Worm (Caenorhabditis elegans): ENCODE results near the gene imb-2.

The imb-2 gene

DNA sequence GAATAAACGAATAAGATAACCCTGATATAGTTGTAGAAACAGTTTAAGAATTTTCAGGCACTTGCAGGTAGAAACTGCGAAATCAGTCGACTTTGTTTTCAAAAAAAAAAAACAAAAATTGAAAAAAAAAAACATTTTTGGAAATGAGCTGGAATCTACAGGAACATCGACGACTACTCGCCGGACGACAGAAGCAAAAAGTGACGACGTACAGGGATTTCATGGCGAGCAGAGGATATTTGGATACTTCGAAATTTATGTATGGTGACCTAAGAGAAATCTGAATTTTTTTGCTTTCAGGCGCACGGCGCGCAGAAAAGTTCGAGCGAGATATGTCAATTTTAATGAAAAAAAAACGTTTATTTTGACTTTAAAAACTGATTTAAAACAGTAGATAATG lies 35.6 kb downstream of the imb-2 start:
- TF ChIP-seq blmp-1 (tag; optimal IDR thresholded peaks at IDR 0.05), result no peak
- TF ChIP-seq lin-32 (GFP tag; optimal IDR thresholded peaks at IDR 0.05), result no peak
- TF ChIP-seq bed-3 (GFP tag; optimal IDR thresholded peaks at IDR 0.05), result no peak
- TF ChIP-seq sptf-1 (tag; optimal IDR thresholded peaks at IDR 0.05), result no peak
- no peak for TF ChIP-seq unc-62 (GFP tag; optimal IDR thresholded peaks at IDR 0.05)
- TF ChIP-seq snpc-4 (tag; optimal IDR thresholded peaks at IDR 0.05), result no peak
- TF ChIP-seq flh-1 (GFP tag; optimal IDR thresholded peaks at IDR 0.05), result no peak
- TF ChIP-seq mls-2 (tag; optimal IDR thresholded peaks at IDR 0.05), result no peak

DNA sequence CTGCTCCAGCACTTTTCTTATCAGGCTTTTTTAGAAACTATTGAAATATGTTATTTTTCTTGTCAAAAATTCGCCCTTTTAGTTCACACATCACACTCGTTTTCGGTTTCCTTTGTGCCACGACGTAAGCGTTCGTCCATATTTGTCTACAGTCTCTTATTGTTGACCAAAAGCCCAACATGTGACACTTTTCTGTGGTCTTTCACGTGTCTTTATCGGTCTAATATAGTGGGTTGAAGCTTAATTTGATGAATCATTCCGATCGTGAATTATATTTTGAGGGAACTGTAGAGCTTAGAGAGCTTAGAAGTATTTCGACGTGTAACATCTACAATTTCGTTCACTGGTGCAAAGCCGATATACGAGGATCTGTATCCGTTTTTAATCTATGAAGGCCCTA lies 38.8 kb downstream of the imb-2 start:
- TF ChIP-seq hlh-1 (tag; optimal IDR thresholded peaks at IDR 0.05), result peak; percentile 18
- no peak for TF ChIP-seq cnd-1 (tag; optimal IDR thresholded peaks at IDR 0.05)
- TF ChIP-seq pha-4 (tag; optimal IDR thresholded peaks at IDR 0.05), result peak; percentile 31

DNA sequence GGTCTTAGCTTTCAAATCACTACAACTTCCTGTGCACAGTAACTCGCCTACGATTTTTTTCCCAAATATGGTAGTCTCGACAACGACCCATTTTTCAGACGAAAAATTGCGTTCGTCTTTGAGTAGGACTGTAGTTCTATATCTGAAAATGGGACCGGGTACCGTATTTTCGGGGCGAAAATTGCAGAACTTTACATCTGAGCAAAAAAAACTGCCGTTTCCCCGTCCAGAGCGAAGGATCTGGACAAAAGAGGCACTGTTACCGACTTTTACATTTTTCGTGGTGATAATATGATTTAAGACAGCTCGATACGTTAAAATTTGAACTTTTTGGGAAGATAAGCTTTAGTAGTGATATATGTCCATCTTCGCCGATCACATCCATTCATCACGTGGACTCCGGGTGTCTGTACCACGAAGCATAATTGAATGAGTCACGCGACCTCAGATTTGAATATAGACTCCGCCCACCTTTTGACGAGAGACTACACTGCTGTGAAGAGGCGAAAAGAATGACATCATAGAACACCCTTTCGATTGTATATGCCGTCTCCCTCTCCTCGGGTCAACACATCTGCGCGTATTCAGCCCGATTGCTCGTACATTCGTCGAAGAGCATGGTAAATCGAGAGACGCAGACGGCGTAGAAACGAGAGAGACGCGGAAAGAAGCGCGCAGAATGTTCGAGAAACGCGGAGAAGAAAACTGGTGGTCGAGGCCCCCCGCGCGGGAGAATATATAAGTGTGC lies 39.4 kb downstream of the imb-2 start:
- TF ChIP-seq snpc-4 (tag; optimal IDR thresholded peaks at IDR 0.05), result no peak
- TF ChIP-seq nhr-2 (tag; optimal IDR thresholded peaks at IDR 0.05), result peak; percentile 36
- TF ChIP-seq pha-4 (tag; optimal IDR thresholded peaks at IDR 0.05), result peak; percentile 94
- no peak for TF ChIP-seq elt-1 (tag; optimal IDR thresholded peaks at IDR 0.05; ENCODE audit: borderline replicate concordance, insufficient read depth)
- TF ChIP-seq elt-3 (tag; optimal IDR thresholded peaks at IDR 0.05), result peak; percentile 85
- TF ChIP-seq nhr-28 (tag; optimal IDR thresholded peaks at IDR 0.05), result no peak
- peak; percentile 87 for TF ChIP-seq ham-2 (GFP tag; optimal IDR thresholded peaks at IDR 0.05)
- peak; percentile 71 for TF ChIP-seq cnd-1 (tag; optimal IDR thresholded peaks at IDR 0.05)
- peak; percentile 87 for TF ChIP-seq ztf-11 (tag; optimal IDR thresholded peaks at IDR 0.05)
- peak; percentile 38 for TF ChIP-seq M03D4.4 (tag; optimal IDR thresholded peaks at IDR 0.05)
- TF ChIP-seq mls-2 (tag; optimal IDR thresholded peaks at IDR 0.05), result peak; percentile 90
- peak; percentile 92 for TF ChIP-seq lin-13 (tag; optimal IDR thresholded peaks at IDR 0.05)
- peak; percentile 49 for TF ChIP-seq mep-1 (tag; optimal IDR thresholded peaks at IDR 0.05)
- peak; percentile 52 for TF ChIP-seq unc-120 (tag; optimal IDR thresholded peaks at IDR 0.05; ENCODE audit: poor library complexity, severe bottlenecking)
- peak; percentile 27 for TF ChIP-seq hlh-1 (tag; optimal IDR thresholded peaks at IDR 0.05)
- peak; percentile 63 for TF ChIP-seq blmp-1 (tag; optimal IDR thresholded peaks at IDR 0.05)
- TF ChIP-seq unc-39 (tag; optimal IDR thresholded peaks at IDR 0.05), result peak; percentile 65
- TF ChIP-seq lin-32 (GFP tag; optimal IDR thresholded peaks at IDR 0.05), result peak; percentile 34
- no peak for TF ChIP-seq flh-1 (GFP tag; optimal IDR thresholded peaks at IDR 0.05)
- no peak for TF ChIP-seq tbx-8 (GFP tag; optimal IDR thresholded peaks at IDR 0.05)
- peak; percentile 84 for TF ChIP-seq unc-62 (GFP tag; optimal IDR thresholded peaks at IDR 0.05)
- TF ChIP-seq ceh-39 (tag; optimal IDR thresholded peaks at IDR 0.05), result peak; percentile 93
- TF ChIP-seq drap-1 (GFP tag; optimal IDR thresholded peaks at IDR 0.05), result peak; percentile 44
- no peak for TF ChIP-seq mab-5 (tag; optimal IDR thresholded peaks at IDR 0.05)
- peak; percentile 78 for TF ChIP-seq nhr-237 (tag; optimal IDR thresholded peaks at IDR 0.05)
- peak; percentile 78 for TF ChIP-seq ces-1 (GFP tag; optimal IDR thresholded peaks at IDR 0.05)
- peak; percentile 73 for TF ChIP-seq lsy-2 (tag; optimal IDR thresholded peaks at IDR 0.05)
- no peak for TF ChIP-seq nhr-76 (tag; optimal IDR thresholded peaks at IDR 0.05)
- TF ChIP-seq sptf-1 (tag; optimal IDR thresholded peaks at IDR 0.05), result peak; percentile 73
- peak; percentile 53 for TF ChIP-seq ceh-43 (GFP tag; optimal IDR thresholded peaks at IDR 0.05)

DNA sequence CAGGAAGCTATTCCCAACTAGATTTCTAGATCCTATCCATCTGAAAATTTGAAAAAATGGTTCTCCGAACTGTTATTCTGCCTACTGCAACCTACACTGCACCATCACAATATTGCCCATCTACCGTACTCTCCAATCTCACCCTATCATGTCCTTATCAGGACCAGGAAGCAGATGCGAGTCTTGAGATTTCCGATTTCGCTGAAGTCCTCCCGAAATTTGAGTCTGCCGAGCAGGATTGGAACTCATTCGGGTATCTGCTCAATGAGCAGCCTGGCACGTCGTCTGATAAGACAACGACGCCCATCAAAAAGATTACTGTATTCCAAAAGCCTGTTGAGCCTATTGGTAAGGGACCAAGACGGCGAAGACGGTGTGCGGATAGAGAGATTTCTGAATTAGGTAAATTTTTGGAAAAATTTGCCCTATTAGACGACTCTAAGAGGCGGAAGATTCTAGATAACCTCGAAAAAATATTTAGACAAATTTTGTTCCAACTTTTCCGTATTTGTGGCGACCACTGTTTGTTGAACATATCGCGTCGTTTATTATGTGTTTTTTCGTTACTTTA lies 40.1 kb downstream of the imb-2 start:
- TF ChIP-seq mls-2 (tag; optimal IDR thresholded peaks at IDR 0.05) (no peak), bed-3 (GFP tag; optimal IDR thresholded peaks at IDR 0.05) (no peak), elt-3 (tag; optimal IDR thresholded peaks at IDR 0.05) (no peak), pha-4 (tag; optimal IDR thresholded peaks at IDR 0.05) (no peak), cnd-1 (tag; optimal IDR thresholded peaks at IDR 0.05) (no peak), zip-8 (tag; optimal IDR thresholded peaks at IDR 0.05) (no peak), sem-2 (GFP tag; optimal IDR thresholded peaks at IDR 0.05) (peak; percentile 45), ceh-83 (GFP tag; optimal IDR thresholded peaks at IDR 0.05) (peak; percentile 44), flh-1 (GFP tag; optimal IDR thresholded peaks at IDR 0.05) (no peak), lin-13 (tag; optimal IDR thresholded peaks at IDR 0.05) (no peak)

Data from whole organism, mixed stage, embryonic.